Fruit fly (Drosophila melanogaster) whole organism, adult: ENCODE data around the gene eIF2Bepsilon.
A peak's percentile ranks its signal among the peaks of the same experiment; 100 is the strongest.

Source experiments
- CG11617 ChIP-seq: fragments of 200-800 bp; sonication (Bioruptor generic); optimal IDR thresholded peaks from 2 replicates; lab custom pipeline; 2017; ENCODE audit warnings: mild to moderate bottlenecking, missing biosample characterization, missing genetic modification reagents, missing genetic modification characterization
- CG14711 ChIP-seq: fragments of 200-800 bp; sonication (Bioruptor generic); optimal IDR thresholded peaks from 2 replicates; lab custom pipeline; 2018; ENCODE audit warnings: missing biosample characterization, mild to moderate bottlenecking, missing genetic modification characterization, moderate library complexity
- CG1620 ChIP-seq: fragments of 200-800 bp; sonication (Bioruptor generic); optimal IDR thresholded peaks from 2 replicates; lab custom pipeline; 2016; ENCODE audit warnings: missing biosample characterization, missing genetic modification characterization
- CG33017 ChIP-seq: fragments of 200-800 bp; sonication (Bioruptor generic); optimal IDR thresholded peaks from 2 replicates; lab custom pipeline; 2018; ENCODE audit warnings: missing biosample characterization, mild to moderate bottlenecking, missing genetic modification characterization, moderate library complexity
- CG5204 ChIP-seq: fragments of 200-800 bp; sonication (Bioruptor generic); optimal IDR thresholded peaks from 2 replicates; lab custom pipeline; 2016; ENCODE audit warnings: missing biosample characterization, missing genetic modification characterization
- CG7045 ChIP-seq: fragments of 200-800 bp; sonication (Bioruptor generic); optimal IDR thresholded peaks from 2 replicates; lab custom pipeline; 2017; ENCODE audit warnings: missing biosample characterization, mild to moderate bottlenecking, missing genetic modification characterization
- Clk ChIP-seq: fragments of 200-800 bp; sonication (Bioruptor generic); optimal IDR thresholded peaks from 2 replicates; lab custom pipeline; 2017; ENCODE audit warnings: missing biosample characterization, missing genetic modification characterization
- bab1 ChIP-seq: fragments of 200-800 bp; sonication (Bioruptor generic); optimal IDR thresholded peaks from 3 replicates; lab custom pipeline; 2019; ENCODE audit warnings: missing biosample characterization, mild to moderate bottlenecking, missing genetic modification characterization, moderate library complexity
- cic ChIP-seq: fragments of 200-800 bp; sonication (Bioruptor generic); optimal IDR thresholded peaks from 2 replicates; lab custom pipeline; 2017; ENCODE audit warnings: missing biosample characterization, mild to moderate bottlenecking, missing genetic modification characterization, moderate library complexity
- kay ChIP-seq: fragments of 200-800 bp; sonication (Bioruptor generic); peaks from one replicate; lab custom pipeline; 2016; ENCODE audit warnings: missing biosample characterization, missing genetic modification characterization, borderline replicate concordance
- ovo ChIP-seq: fragments of 200-800 bp; sonication (Bioruptor generic); optimal IDR thresholded peaks from 2 replicates; lab custom pipeline; 2016; ENCODE audit warnings: missing biosample characterization, missing genetic modification characterization
- pad ChIP-seq: fragments of 200-800 bp; sonication (Bioruptor generic); optimal IDR thresholded peaks from 3 replicates; lab custom pipeline; 2017; ENCODE audit warnings: missing biosample characterization, missing genetic modification characterization, mild to moderate bottlenecking, moderate library complexity, missing genetic modification reagents
- tj ChIP-seq: fragments of 200-800 bp; sonication (Bioruptor generic); optimal IDR thresholded peaks from 3 replicates; lab custom pipeline; 2017; ENCODE audit warnings: missing biosample characterization, mild to moderate bottlenecking, missing genetic modification characterization, moderate library complexity

DNA sequence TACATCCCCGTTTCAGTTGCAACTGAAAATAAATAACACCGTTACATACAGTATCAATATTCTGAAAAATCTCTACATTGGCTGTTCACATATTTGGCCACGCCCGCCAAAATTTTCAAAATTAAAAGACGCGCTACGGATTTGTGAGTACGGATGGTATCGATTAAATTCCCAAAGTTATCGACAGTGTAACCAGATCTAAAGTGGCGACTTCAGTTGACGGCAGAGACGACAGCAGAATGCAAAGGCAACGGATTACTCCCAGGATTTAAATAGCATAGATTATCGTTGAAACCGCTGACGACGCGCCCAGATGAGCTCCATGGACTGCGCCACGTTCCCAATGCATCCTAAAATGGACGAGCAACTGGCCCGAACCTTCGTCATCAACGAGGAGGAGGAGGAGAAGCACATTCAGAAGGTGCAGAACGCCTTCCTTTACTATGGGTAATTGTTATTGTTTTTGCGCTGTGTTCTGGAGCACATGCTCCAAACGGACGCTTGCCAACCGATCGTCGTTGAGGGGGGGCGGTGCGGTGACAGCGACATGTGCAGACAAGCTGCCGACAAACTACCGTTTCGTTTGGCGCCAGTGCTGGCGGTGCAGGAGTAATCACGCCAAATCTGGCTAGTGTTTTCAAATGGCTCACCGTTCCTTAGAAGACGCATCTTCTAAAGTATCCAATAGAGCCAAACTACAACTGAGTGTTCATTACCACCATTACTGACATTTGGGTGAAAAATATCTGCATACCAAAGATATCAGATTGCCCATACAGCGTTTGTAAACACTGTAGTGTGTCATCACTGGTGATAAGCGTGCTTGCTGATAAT, 5.0 kb upstream of the eIF2Bepsilon start, which contains the start of gene CG11596:
- TF ChIP-seq bab1 (GFP tag; lab: Kevin White, UChicago) (peak; percentile 30), tj (GFP tag; lab: Kevin White, UChicago) (peak; percentile 56), CG14711 (tag; lab: Kevin White, UChicago) (no peak), CG11617 (GFP tag; lab: Kevin White, UChicago) (peak; percentile 34), kay (GFP tag; lab: Kevin White, UChicago) (no peak), ovo (GFP tag; lab: Kevin White, UChicago) (peak; percentile 78), Clk (no peak), CG5204 (GFP tag; lab: Kevin White, UChicago) (no peak), pad (peak; percentile 52), CG1620 (GFP tag; lab: Kevin White, UChicago) (no peak), CG33017 (tag; lab: Kevin White, UChicago) (no peak), cic (GFP tag; lab: Kevin White, UChicago) (no peak), CG7045 (GFP tag; lab: Kevin White, UChicago) (no peak)
